Worm (Caenorhabditis elegans) whole organism, L2 larva: ENCODE data around the gene sru-37.

Experiments
- C34F6.9 ChIP-seq: fragments of 150-350 bp; optimal IDR thresholded peaks from 2 replicates; lab custom pipeline; 2014; ENCODE audit warnings: missing biosample characterization, missing genetic modification characterization
- F13H6.1 ChIP-seq: sonication (generic microtip); optimal IDR thresholded peaks from 2 replicates; lab custom pipeline; 2016; ENCODE audit warnings: missing genetic modification characterization, missing compliant biosample characterization
- R02D3.7 ChIP-seq: fragments of 150-350 bp; optimal IDR thresholded peaks from 2 replicates; lab custom pipeline; 2014; ENCODE audit warnings: missing biosample characterization, missing genetic modification characterization
- Y55F3AM.14 ChIP-seq: fragments of 200-800 bp; sonication (Bioruptor generic); optimal IDR thresholded peaks from 2 replicates; lab custom pipeline; 2018; ENCODE audit warnings: mild to moderate bottlenecking, missing genetic modification characterization, missing compliant biosample characterization
- ZK546.5 ChIP-seq: sonication (generic microtip); optimal IDR thresholded peaks from 2 replicates; lab custom pipeline; 2017; ENCODE audit warnings: missing biosample characterization, missing genetic modification characterization
- alr-1 ChIP-seq: fragments of 150-350 bp; optimal IDR thresholded peaks from 2 replicates; lab custom pipeline; 2014; ENCODE audit warnings: missing biosample characterization, missing genetic modification characterization
- aly-2 ChIP-seq: fragments of 150-350 bp; optimal IDR thresholded peaks from 2 replicates; lab custom pipeline; 2014; ENCODE audit warnings: missing biosample characterization, missing genetic modification characterization
- ama-1 ChIP-seq: fragments of 150-350 bp; optimal IDR thresholded peaks from 2 replicates; lab custom pipeline; 2018; ENCODE audit warnings: inconsistent platforms
- blmp-1 ChIP-seq: sonication (generic microtip); optimal IDR thresholded peaks from 2 replicates; lab custom pipeline; 2017; ENCODE audit warnings: missing genetic modification characterization, mild to moderate bottlenecking, missing compliant biosample characterization, antibody characterized with exemption, moderate library complexity; ENCODE audit not compliant: insufficient read depth
- ceh-16 ChIP-seq: fragments of 150-350 bp; optimal IDR thresholded peaks from 2 replicates; lab custom pipeline; 2014; ENCODE audit warnings: missing biosample characterization, missing genetic modification characterization
- ceh-82 ChIP-seq: fragments of 150-350 bp; optimal IDR thresholded peaks from 2 replicates; lab custom pipeline; 2014; ENCODE audit warnings: missing biosample characterization, missing genetic modification characterization
- crh-2 ChIP-seq: sonication (generic microtip); optimal IDR thresholded peaks from 2 replicates; lab custom pipeline; 2017; ENCODE audit warnings: missing biosample characterization, missing genetic modification characterization
- dmd-4 ChIP-seq: sonication (generic microtip); optimal IDR thresholded peaks from 2 replicates; lab custom pipeline; 2017; ENCODE audit warnings: missing biosample characterization, missing genetic modification characterization
- egl-27 ChIP-seq: sonication (generic microtip); optimal IDR thresholded peaks from 3 replicates; lab custom pipeline; 2017; ENCODE audit warnings: missing biosample characterization, missing genetic modification reagents, missing genetic modification characterization
- elt-1 ChIP-seq: fragments of 150-350 bp; optimal IDR thresholded peaks from 2 replicates; lab custom pipeline; 2014; ENCODE audit warnings: missing biosample characterization, missing genetic modification characterization
- elt-3 ChIP-seq: sonication (generic microtip); optimal IDR thresholded peaks from 2 replicates; lab custom pipeline; 2017; ENCODE audit warnings: missing biosample characterization, missing genetic modification characterization
- fos-1 ChIP-seq: fragments of 150-350 bp; optimal IDR thresholded peaks from 2 replicates; lab custom pipeline; 2014; ENCODE audit warnings: missing biosample characterization, missing genetic modification characterization
- gmeb-1 ChIP-seq: fragments of 150-350 bp; optimal IDR thresholded peaks from 2 replicates; lab custom pipeline; 2014; ENCODE audit warnings: missing biosample characterization, missing genetic modification characterization
- lin-11 ChIP-seq: fragments of 150-350 bp; sonication (generic microtip); optimal IDR thresholded peaks from 2 replicates; lab custom pipeline; 2014; ENCODE audit warnings: missing biosample characterization, missing genetic modification characterization, inconsistent platforms, mixed read lengths
- lin-13 ChIP-seq: fragments of 150-350 bp; optimal IDR thresholded peaks from 2 replicates; lab custom pipeline; 2014; ENCODE audit warnings: missing biosample characterization, missing genetic modification reagents, missing genetic modification characterization
- lin-39 ChIP-seq: fragments of 150-350 bp; optimal IDR thresholded peaks from 2 replicates; lab custom pipeline; 2014; ENCODE audit warnings: missing biosample characterization, missing genetic modification reagents, missing genetic modification characterization
- lsy-2 ChIP-seq, 2 experiments: fragments of 150-350 bp in 1 of 2; sonication (generic microtip) in 1 of 2; optimal IDR thresholded peaks; 2 replicates each; lab custom pipeline; 2014 to 2017; ENCODE audit warnings: missing biosample characterization in 2 of 2, missing genetic modification characterization in 2 of 2
- mab-5 ChIP-seq: fragments of 150-350 bp; optimal IDR thresholded peaks from 2 replicates; lab custom pipeline; 2014; ENCODE audit warnings: missing biosample characterization, missing genetic modification characterization
- mbf-1 ChIP-seq: sonication (generic microtip); optimal IDR thresholded peaks from 2 replicates; lab custom pipeline; 2017; ENCODE audit warnings: missing biosample characterization, missing genetic modification characterization
- mdl-1 ChIP-seq, 2 experiments: fragments of 150-350 bp in 1 of 2; sonication (generic microtip) in 1 of 2; optimal IDR thresholded peaks; 2 replicates each; lab custom pipeline; 2017; ENCODE audit warnings: missing biosample characterization in 2 of 2, missing genetic modification characterization in 2 of 2
- nhr-10 ChIP-seq: sonication (generic microtip); optimal IDR thresholded peaks from 2 replicates; lab custom pipeline; 2017; ENCODE audit warnings: missing biosample characterization, missing genetic modification characterization
- nhr-11 ChIP-seq: fragments of 150-350 bp; optimal IDR thresholded peaks from 2 replicates; lab custom pipeline; 2014; ENCODE audit warnings: missing biosample characterization, missing genetic modification characterization
- nhr-12 ChIP-seq: fragments of 150-350 bp; optimal IDR thresholded peaks from 2 replicates; lab custom pipeline; 2014; ENCODE audit warnings: missing biosample characterization, missing genetic modification characterization
- nhr-129 ChIP-seq: fragments of 150-350 bp; optimal IDR thresholded peaks from 2 replicates; lab custom pipeline; 2014; ENCODE audit warnings: missing biosample characterization, missing genetic modification characterization
- nhr-21 ChIP-seq: fragments of 150-350 bp; optimal IDR thresholded peaks from 2 replicates; lab custom pipeline; 2014; ENCODE audit warnings: missing biosample characterization, missing genetic modification characterization
- nhr-23 ChIP-seq: fragments of 150-350 bp; optimal IDR thresholded peaks from 2 replicates; lab custom pipeline; 2014; ENCODE audit warnings: missing biosample characterization, missing genetic modification reagents, missing genetic modification characterization
- nhr-237 ChIP-seq: fragments of 150-350 bp; optimal IDR thresholded peaks from 2 replicates; lab custom pipeline; 2014; ENCODE audit warnings: missing biosample characterization, missing genetic modification characterization
- nhr-25 ChIP-seq: fragments of 150-350 bp; sonication (generic microtip); optimal IDR thresholded peaks from 3 replicates; lab custom pipeline; 2014; ENCODE audit warnings: missing biosample characterization, missing genetic modification characterization
- nhr-6 ChIP-seq: fragments of 150-350 bp; optimal IDR thresholded peaks from 2 replicates; lab custom pipeline; 2014; ENCODE audit warnings: missing biosample characterization, missing genetic modification characterization
- nhr-77 ChIP-seq: fragments of 150-350 bp; optimal IDR thresholded peaks from 2 replicates; lab custom pipeline; 2014; ENCODE audit warnings: missing biosample characterization, missing genetic modification characterization
- peb-1 ChIP-seq: fragments of 150-350 bp; optimal IDR thresholded peaks from 2 replicates; lab custom pipeline; 2014; ENCODE audit warnings: missing biosample characterization, missing genetic modification characterization
- sem-4 ChIP-seq: fragments of 150-350 bp; optimal IDR thresholded peaks from 2 replicates; lab custom pipeline; 2014; ENCODE audit warnings: missing biosample characterization, missing genetic modification reagents, missing genetic modification characterization
- skn-1 ChIP-seq: sonication (generic microtip); optimal IDR thresholded peaks from 2 replicates; lab custom pipeline; 2017; ENCODE audit warnings: missing biosample characterization, missing genetic modification characterization
- sma-3 ChIP-seq: sonication (generic microtip); optimal IDR thresholded peaks from 2 replicates; lab custom pipeline; 2016; ENCODE audit warnings: missing genetic modification reagents, missing genetic modification characterization, missing compliant biosample characterization
- sma-9 ChIP-seq, 2 experiments: fragments of 150-350 bp in 1 of 2; sonication (generic microtip) in 1 of 2; optimal IDR thresholded peaks; 2 replicates each; lab custom pipeline; 2014 to 2016; ENCODE audit warnings: missing genetic modification characterization in 2 of 2, mild to moderate bottlenecking in 1 of 2, missing biosample characterization in 1 of 2, missing compliant biosample characterization in 1 of 2, missing genetic modification reagents in 1 of 2, moderate library complexity in 1 of 2
- snpc-4 ChIP-seq: fragments of 150-350 bp; optimal IDR thresholded peaks from 2 replicates; lab custom pipeline; 2014; ENCODE audit warnings: missing biosample characterization, missing genetic modification characterization
- unc-39 ChIP-seq: fragments of 150-350 bp; optimal IDR thresholded peaks from 2 replicates; lab custom pipeline; 2014; ENCODE audit warnings: missing biosample characterization, missing genetic modification characterization
- unc-55 ChIP-seq: fragments of 150-350 bp; sonication (generic microtip); optimal IDR thresholded peaks from 3 replicates; lab custom pipeline; 2014; ENCODE audit warnings: missing biosample characterization, missing genetic modification reagents, missing genetic modification characterization
- unc-62 ChIP-seq: fragments of 150-350 bp; optimal IDR thresholded peaks from 2 replicates; lab custom pipeline; 2014; ENCODE audit warnings: missing biosample characterization, missing genetic modification reagents, missing genetic modification characterization
- zag-1 ChIP-seq: fragments of 150-350 bp; optimal IDR thresholded peaks from 2 replicates; lab custom pipeline; 2014; ENCODE audit warnings: missing biosample characterization, missing genetic modification characterization
- ztf-1 ChIP-seq: fragments of 200-800 bp; sonication (Bioruptor generic); conservative IDR thresholded peaks from 2 replicates; pipeline ENCODE4 v1.3.6; 2022; ENCODE audit warnings: missing genetic modification characterization, missing compliant biosample characterization
- ztf-11 ChIP-seq: sonication (generic microtip); optimal IDR thresholded peaks from 2 replicates; lab custom pipeline; 2017; ENCODE audit warnings: missing biosample characterization, missing genetic modification characterization
- ztf-4 ChIP-seq: fragments of 150-350 bp; optimal IDR thresholded peaks from 2 replicates; lab custom pipeline; 2014; ENCODE audit warnings: missing biosample characterization, missing genetic modification characterization

sru-37 gene

DNA sequence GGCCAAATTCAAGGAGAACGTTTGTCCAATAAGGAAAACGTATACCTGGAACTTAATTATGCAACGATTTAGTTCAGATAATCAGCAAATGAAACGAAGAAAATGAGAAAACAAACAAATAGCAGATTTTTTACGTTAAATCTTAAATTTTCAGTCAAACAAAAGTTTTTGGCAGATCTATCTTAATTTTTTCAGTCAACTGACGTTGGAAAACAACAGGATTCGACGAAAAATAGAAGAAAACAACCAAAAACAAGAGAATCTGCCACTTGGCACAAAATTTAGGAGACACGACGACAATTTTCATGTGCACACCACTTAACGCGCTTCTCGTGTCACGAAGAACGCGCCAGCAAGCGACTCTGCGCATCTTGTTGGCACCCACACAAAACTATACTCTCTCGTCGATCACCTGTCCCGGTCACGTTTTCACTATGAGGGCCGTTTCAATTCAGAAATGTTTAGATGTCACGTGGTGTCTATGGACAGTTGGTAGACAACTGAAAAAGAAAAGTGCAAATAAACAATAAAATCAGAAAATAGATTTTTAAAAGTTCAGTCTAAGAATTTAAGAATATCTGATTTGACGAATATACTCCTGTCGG lies 15.5 kb upstream of the sru-37 start, which contains the start of gene ztf-7:
Gene ztf-7 (minus strand): TSS at position 51 of the 605 bp plus-strand sequence.
- TF ChIP-seq alr-1 (no peak), nhr-10 (tag; lab: Kevin White, UChicago) (no peak), elt-3 (no peak), unc-39 (no peak), ZK546.5 (no peak), gmeb-1 (tag; lab: Kevin White, UChicago) (peak; percentile 92), R02D3.7 (tag; lab: Kevin White, UChicago) (peak; percentile 32), nhr-11 (tag; lab: Kevin White, UChicago) (no peak), zag-1 (tag; lab: Kevin White, UChicago) (peak; percentile 58), skn-1 (tag; lab: Kevin White, UChicago) (peak; percentile 72), nhr-6 (tag; lab: Kevin White, UChicago) (peak; percentile 91), lin-11 (tag; lab: Kevin White, UChicago) (peak; percentile 95), F13H6.1 (tag; lab: Kevin White, UChicago) (peak; percentile 96), lsy-2 (tag; optimal IDR thresholded peaks at IDR 0.05; lab: Kevin White, UChicago) (peak; percentile 85 to 97), crh-2 (peak; percentile 97), mdl-1 (tag; optimal IDR thresholded peaks at IDR 0.05; lab: Kevin White, UChicago) (peak; percentile 79 to 95), ama-1 (lab: Kevin White, UChicago) (peak; percentile 63), nhr-25 (tag; lab: Kevin White, UChicago) (peak; percentile 98), ceh-16 (peak; percentile 39), egl-27 (tag; lab: Kevin White, UChicago) (peak; percentile 82), elt-1 (tag; lab: Kevin White, UChicago) (no peak), aly-2 (tag; lab: Kevin White, UChicago) (no peak), unc-55 (peak; percentile 83), lin-13 (GFP tag; lab: Kevin White, UChicago) (peak; percentile 83), ztf-11 (tag; lab: Kevin White, UChicago) (no peak), mbf-1 (no peak), nhr-12 (tag; lab: Kevin White, UChicago) (no peak), ztf-4 (peak; percentile 91), nhr-129 (tag; lab: Kevin White, UChicago) (peak; percentile 94), nhr-21 (tag; lab: Kevin White, UChicago) (peak; percentile 97), sma-3 (GFP tag; lab: Kevin White, UChicago) (peak; percentile 98), sem-4 (peak; percentile 92), blmp-1 (peak; percentile 84), Y55F3AM.14 (GFP tag; lab: Kevin White, UChicago) (peak; percentile 86), dmd-4 (peak; percentile 51), snpc-4 (tag; lab: Kevin White, UChicago) (peak; percentile 87), fos-1 (tag; lab: Kevin White, UChicago) (peak; percentile 88), sma-9 (GFP tag; optimal IDR thresholded peaks at IDR 0.05; lab: Kevin White, UChicago) (peak; percentile 97), sma-9 (tag; optimal IDR thresholded peaks at IDR 0.05; lab: Kevin White, UChicago) (no peak), ceh-82 (tag; lab: Kevin White, UChicago) (no peak), nhr-77 (tag; lab: Kevin White, UChicago) (no peak), nhr-23 (tag; lab: Kevin White, UChicago) (no peak), C34F6.9 (tag; lab: Kevin White, UChicago) (peak; percentile 99), nhr-237 (tag; lab: Kevin White, UChicago) (peak; percentile 38), mab-5 (tag; lab: Kevin White, UChicago) (peak; percentile 92), ztf-1 (GFP tag; lab: Robert Waterston, UW) (no peak), lin-39 (tag; lab: Kevin White, UChicago) (no peak), peb-1 (no peak), unc-62 (GFP tag; lab: Kevin White, UChicago) (peak; percentile 71)
- TF ChIP-seq, all 48 proteins: peak for 31
